Fruit fly (Drosophila melanogaster): ENCODE results near the gene CG7168.

CG7168 gene

DNA sequence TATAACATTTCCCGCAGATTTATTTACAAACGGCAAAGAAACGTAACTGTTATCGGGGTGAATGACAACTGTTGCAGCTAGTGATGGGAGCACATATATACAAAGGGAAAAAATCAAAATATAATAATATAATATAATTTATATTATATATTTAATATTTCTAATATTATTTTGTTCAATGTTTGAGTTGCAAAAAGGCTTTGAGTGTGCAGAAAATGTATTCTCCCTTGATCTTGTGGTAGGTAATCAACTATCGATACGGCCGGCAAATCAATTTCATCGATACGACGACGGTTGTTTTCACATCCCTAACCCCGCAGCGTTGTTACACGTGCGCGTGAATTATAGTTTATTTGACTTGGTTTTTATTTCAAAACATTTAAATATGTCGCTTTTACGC lies 2.4 kb downstream of the CG7168 start, which contains the start of the genes mTerf5 and Non3 (continued):
- TF ChIP-seq cas (GFP tag; IDR thresholded peaks at IDR 0.05) (no peak), Tbp (GFP tag; optimal IDR thresholded peaks at IDR 0.05) (no peak), oc (tag; optimal IDR thresholded peaks at IDR 0.05) (no peak), HLHmδ (GFP tag; optimal IDR thresholded peaks at IDR 0.05) (no peak), al (GFP tag; IDR thresholded peaks at IDR 0.05) (0 out of 2 replicates have a peak, but pooled peaks have one; percentile 22), CG11695 (GFP tag; IDR thresholded peaks at IDR 0.05) (no peak; the same call in 2 of the 3 replicates), Trl (optimal IDR thresholded peaks at IDR 0.05) (no peak), Trl (GFP tag; optimal IDR thresholded peaks at IDR 0.05) (no peak), fu2 (GFP tag; optimal IDR thresholded peaks at IDR 0.05) (no peak), BtbVII (GFP tag; optimal IDR thresholded peaks at IDR 0.05) (no peak)

DNA sequence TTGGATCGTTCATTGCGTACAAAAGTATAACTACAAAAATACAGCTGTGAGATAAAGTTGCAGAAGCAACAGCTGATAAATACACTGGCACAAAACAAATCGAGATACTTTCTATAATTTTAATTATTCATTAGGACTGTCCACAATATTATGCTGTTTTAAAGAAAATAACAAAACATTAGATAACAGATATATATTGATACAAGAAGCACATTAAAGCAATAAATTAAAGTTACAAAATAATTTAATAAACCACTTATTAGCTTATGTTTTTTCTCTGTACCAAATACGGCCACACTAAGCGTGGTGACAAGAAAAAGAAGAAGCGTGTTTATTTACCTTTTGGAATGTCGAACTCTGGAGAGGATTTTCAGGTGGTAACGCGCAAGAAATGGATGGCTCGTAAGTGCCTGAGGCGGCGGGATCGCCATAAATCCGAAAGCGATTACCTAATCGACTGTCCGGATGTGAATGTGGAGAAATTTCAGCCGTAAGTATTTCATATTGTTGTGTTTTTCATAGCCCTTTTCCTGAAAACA lies 5.6 kb downstream of the CG7168 start, which contains the start of the genes CG7988 and CG7183:
TSS of gene CG7988 (plus strand) at position 316 of the 539 bp plus-strand sequence.
TSS of gene CG7183 (minus strand) at position 489 of the 539 bp plus-strand sequence.
- TF ChIP-seq pfk (GFP tag; optimal IDR thresholded peaks at IDR 0.05) (no peak), Lhr (GFP tag; optimal IDR thresholded peaks at IDR 0.05) (peak; percentile 94), CG11247 (GFP tag; IDR thresholded peaks at IDR 0.05) (peak; percentile 98), aop (GFP tag; IDR thresholded peaks at IDR 0.05) (peak; percentile 87), ssp (GFP tag; IDR thresholded peaks at IDR 0.05) (peak; percentile 95), dimm (GFP tag; IDR thresholded peaks at IDR 0.05) (peak; percentile 96), Deaf1 (tag; optimal IDR thresholded peaks at IDR 0.05) (peak; percentile 84), tup (GFP tag; optimal IDR thresholded peaks at IDR 0.05) (peak; percentile 90), Gug (GFP tag; IDR thresholded peaks at IDR 0.05) (peak; percentile 95), CG18476 (GFP tag; optimal IDR thresholded peaks at IDR 0.05) (peak; percentile 96), Atf6 (GFP tag; IDR thresholded peaks at IDR 0.05) (peak; percentile 97), CG12104 (GFP tag; optimal IDR thresholded peaks at IDR 0.05) (peak; percentile 95), klu (GFP tag; IDR thresholded peaks at IDR 0.05) (peak; percentile 97), CG16813 (GFP tag; IDR thresholded peaks at IDR 0.05; ENCODE audit: partially characterized antibody) (no peak), wek (GFP tag; optimal IDR thresholded peaks at IDR 0.05) (peak; percentile 68), Atf3 (GFP tag; optimal IDR thresholded peaks at IDR 0.05) (peak; percentile 95), mam (GFP tag; optimal IDR thresholded peaks at IDR 0.05) (peak; percentile 96), CG12155 (GFP tag; optimal IDR thresholded peaks at IDR 0.05) (peak; percentile 97), hth (optimal IDR thresholded peaks at IDR 0.05) (no peak), nau (GFP tag; optimal IDR thresholded peaks at IDR 0.05) (no peak), CG11398 (GFP tag; optimal IDR thresholded peaks at IDR 0.05) (peak; percentile 84), kay (GFP tag; optimal IDR thresholded peaks at IDR 0.05) (peak; percentile 96), CG6765 (GFP tag; optimal IDR thresholded peaks at IDR 0.05) (peak; percentile 87), scrt (GFP tag; optimal IDR thresholded peaks at IDR 0.05) (peak; percentile 89), CG4282 (GFP tag; optimal IDR thresholded peaks at IDR 0.05) (peak; percentile 70), CG10979 (tag; optimal IDR thresholded peaks at IDR 0.05) (peak; percentile 98), Scr (GFP tag; IDR thresholded peaks at IDR 0.05; ENCODE audit: partially characterized antibody) (peak; percentile 23; the same call in 1 of the 2 replicates), CG6272 (GFP tag; IDR thresholded peaks at IDR 0.05) (peak; percentile 98), ttk (GFP tag; IDR thresholded peaks at IDR 0.05) (peak; percentile 99), Nf-YC (tag; optimal IDR thresholded peaks at IDR 0.05) (peak; percentile 88), az2 (GFP tag; optimal IDR thresholded peaks at IDR 0.05) (peak; percentile 99), jigr1 (GFP tag; IDR thresholded peaks at IDR 0.05) (peak; percentile 95), CG32532 (GFP tag; IDR thresholded peaks at IDR 0.05) (peak; percentile 99), C15 (GFP tag; IDR thresholded peaks at IDR 0.05) (peak; percentile 96), insv (GFP tag; optimal IDR thresholded peaks at IDR 0.05) (peak in 1 of 2 experiments; percentile 70), CG4820 (GFP tag; optimal IDR thresholded peaks at IDR 0.05) (peak; percentile 96), wdn (GFP tag; IDR thresholded peaks at IDR 0.05) (peak; percentile 96), vfl (GFP tag; optimal IDR thresholded peaks at IDR 0.05) (peak; percentile 91), bab2 (GFP tag; optimal IDR thresholded peaks at IDR 0.05) (peak; percentile 98), prd (optimal IDR thresholded peaks at IDR 0.05) (no peak), prd (GFP tag; IDR thresholded peaks at IDR 0.05) (peak; percentile 99), ind (GFP tag; optimal IDR thresholded peaks at IDR 0.05) (peak; percentile 97)

All from whole organism, embryonic.